Worm (Caenorhabditis elegans): ENCODE data around the gene his-63.

The his-63 gene

DNA sequence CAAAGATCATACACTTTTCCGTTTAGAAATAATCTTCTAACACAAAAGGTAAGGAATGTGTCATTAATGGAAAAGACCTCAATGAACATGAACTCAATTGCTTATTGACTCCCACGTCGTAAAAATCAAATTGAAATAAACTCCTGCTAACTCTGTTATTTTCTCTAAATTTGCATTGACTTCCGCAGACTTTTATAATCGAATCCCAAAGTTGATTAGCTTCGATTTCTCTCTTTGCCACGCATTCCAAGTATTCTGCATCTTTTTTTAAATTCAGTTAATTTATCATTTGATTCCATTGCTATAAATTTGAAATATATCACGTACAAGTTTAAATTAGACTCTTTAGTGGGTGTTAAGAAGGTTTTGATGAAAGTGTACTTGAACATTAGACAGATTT lies 18.0 kb downstream of the his-63 start:
- TF ChIP-seq fos-1 (tag; optimal IDR thresholded peaks at IDR 0.05): no peak
- peak; percentile 9 for TF ChIP-seq nhr-11 (tag; optimal IDR thresholded peaks at IDR 0.05)
- TF ChIP-seq aly-2 (tag; optimal IDR thresholded peaks at IDR 0.05): no peak

DNA sequence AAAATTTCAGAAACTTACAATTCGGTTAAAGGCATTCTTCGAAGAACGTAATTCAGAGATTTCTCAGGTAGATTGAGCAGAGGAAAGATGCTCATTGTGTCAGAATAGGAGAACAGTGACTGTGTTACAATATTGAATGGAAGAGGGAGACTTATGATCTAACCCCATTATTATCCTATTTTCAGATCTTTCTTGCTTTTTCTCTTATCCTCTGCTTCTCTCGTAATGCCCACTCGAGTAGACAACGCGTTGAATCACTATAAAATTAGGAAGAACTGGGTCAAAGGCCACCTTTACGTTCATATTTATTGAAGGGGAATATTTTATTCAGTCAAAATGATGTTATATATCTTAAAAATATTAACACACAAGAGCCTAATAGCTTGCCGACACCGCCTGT lies 27.4 kb downstream of the his-63 start, which contains the start of gene fbxb-76:
Gene fbxb-76 (minus strand): TSS at position 101 of the 400 bp plus-strand sequence.
- TF ChIP-seq ceh-28 (tag; optimal IDR thresholded peaks at IDR 0.05) (no peak), R02D3.7 (tag; optimal IDR thresholded peaks at IDR 0.05) (no peak), egl-5 (tag; optimal IDR thresholded peaks at IDR 0.05) (no peak), eor-1 (tag; optimal IDR thresholded peaks at IDR 0.05) (no peak), lin-15B (tag; optimal IDR thresholded peaks at IDR 0.05) (no peak), fos-1 (tag; optimal IDR thresholded peaks at IDR 0.05) (no peak), nhr-11 (tag; optimal IDR thresholded peaks at IDR 0.05) (no peak), daf-12 (tag; optimal IDR thresholded peaks at IDR 0.05) (no peak), aly-2 (tag; optimal IDR thresholded peaks at IDR 0.05) (no peak), ceh-16 (tag; optimal IDR thresholded peaks at IDR 0.05) (no peak), unc-62 (GFP tag; optimal IDR thresholded peaks at IDR 0.05) (no peak), lin-39 (tag; optimal IDR thresholded peaks at IDR 0.05) (no peak), pqm-1 (tag; optimal IDR thresholded peaks at IDR 0.05) (no peak), pha-4 (tag; optimal IDR thresholded peaks at IDR 0.05) (no peak), ZK546.5 (tag; optimal IDR thresholded peaks at IDR 0.05) (no peak), nhr-237 (tag; optimal IDR thresholded peaks at IDR 0.05) (no peak)

DNA sequence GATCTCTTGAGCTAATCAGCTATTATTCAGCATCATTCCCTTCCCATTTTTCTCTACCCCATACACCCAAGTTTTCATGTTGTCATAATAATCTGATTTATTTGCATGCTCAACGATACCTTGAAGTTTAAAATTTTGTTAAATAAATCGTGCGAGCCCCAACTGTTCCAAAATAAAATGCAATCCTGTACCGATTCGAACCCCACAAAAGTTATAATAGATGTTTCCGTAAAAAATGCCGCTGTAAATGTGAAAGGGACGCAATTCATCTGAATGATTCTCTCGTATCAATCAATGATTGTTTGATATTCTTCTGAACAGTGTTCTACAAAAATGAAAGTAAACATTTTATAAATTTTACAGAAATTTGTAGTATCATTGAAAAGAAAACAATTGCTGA lies 29.2 kb downstream of the his-63 start:
- TF ChIP-seq nhr-23 (tag; optimal IDR thresholded peaks at IDR 0.05): no peak
- TF ChIP-seq ceh-28 (tag; optimal IDR thresholded peaks at IDR 0.05): no peak
- TF ChIP-seq lin-15B (tag; optimal IDR thresholded peaks at IDR 0.05): no peak
- TF ChIP-seq elt-1 (tag; optimal IDR thresholded peaks at IDR 0.05): no peak
- TF ChIP-seq R02D3.7 (tag; optimal IDR thresholded peaks at IDR 0.05): no peak

DNA sequence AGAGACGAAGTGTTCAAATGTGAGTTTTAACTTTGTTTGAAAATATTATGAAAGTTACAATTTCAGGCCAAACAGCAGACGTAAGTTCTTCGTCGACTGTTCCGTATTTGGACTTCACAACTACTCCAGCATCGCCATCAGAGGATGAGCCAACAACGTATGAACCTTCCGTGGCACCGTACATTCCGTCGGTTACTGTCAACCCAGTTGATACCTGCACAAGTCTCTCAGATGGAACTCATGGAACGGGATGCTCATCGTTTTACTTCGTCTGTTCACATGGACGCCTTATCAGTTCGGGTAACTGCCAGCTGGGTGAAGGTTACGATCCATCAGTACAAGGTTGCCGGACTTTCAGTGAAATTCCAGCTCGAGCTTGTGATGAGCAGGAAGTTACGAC lies 30.9 kb downstream of the his-63 start:
- TF ChIP-seq nhr-67 (tag; optimal IDR thresholded peaks at IDR 0.05) (no peak), mdl-1 (tag; optimal IDR thresholded peaks at IDR 0.05) (no peak), fkh-10 (GFP tag; optimal IDR thresholded peaks at IDR 0.05) (no peak), nhr-77 (tag; optimal IDR thresholded peaks at IDR 0.05) (no peak), fkh-2 (tag; optimal IDR thresholded peaks at IDR 0.05) (no peak), R02D3.7 (tag; optimal IDR thresholded peaks at IDR 0.05) (no peak), nhr-12 (tag; optimal IDR thresholded peaks at IDR 0.05) (no peak), elt-1 (tag; optimal IDR thresholded peaks at IDR 0.05) (no peak), aly-2 (tag; optimal IDR thresholded peaks at IDR 0.05) (no peak), ceh-82 (tag; optimal IDR thresholded peaks at IDR 0.05) (no peak), mml-1 (tag; optimal IDR thresholded peaks at IDR 0.05) (no peak), ceh-16 (tag; optimal IDR thresholded peaks at IDR 0.05) (no peak), nhr-76 (tag; optimal IDR thresholded peaks at IDR 0.05) (no peak), nfya-1 (tag; optimal IDR thresholded peaks at IDR 0.05; ENCODE audit: insufficient read depth) (no peak), elt-3 (tag; optimal IDR thresholded peaks at IDR 0.05) (no peak), fos-1 (tag; optimal IDR thresholded peaks at IDR 0.05) (no peak), tbx-2 (tag; optimal IDR thresholded peaks at IDR 0.05) (no peak), ZK546.5 (tag; optimal IDR thresholded peaks at IDR 0.05) (no peak)

DNA sequence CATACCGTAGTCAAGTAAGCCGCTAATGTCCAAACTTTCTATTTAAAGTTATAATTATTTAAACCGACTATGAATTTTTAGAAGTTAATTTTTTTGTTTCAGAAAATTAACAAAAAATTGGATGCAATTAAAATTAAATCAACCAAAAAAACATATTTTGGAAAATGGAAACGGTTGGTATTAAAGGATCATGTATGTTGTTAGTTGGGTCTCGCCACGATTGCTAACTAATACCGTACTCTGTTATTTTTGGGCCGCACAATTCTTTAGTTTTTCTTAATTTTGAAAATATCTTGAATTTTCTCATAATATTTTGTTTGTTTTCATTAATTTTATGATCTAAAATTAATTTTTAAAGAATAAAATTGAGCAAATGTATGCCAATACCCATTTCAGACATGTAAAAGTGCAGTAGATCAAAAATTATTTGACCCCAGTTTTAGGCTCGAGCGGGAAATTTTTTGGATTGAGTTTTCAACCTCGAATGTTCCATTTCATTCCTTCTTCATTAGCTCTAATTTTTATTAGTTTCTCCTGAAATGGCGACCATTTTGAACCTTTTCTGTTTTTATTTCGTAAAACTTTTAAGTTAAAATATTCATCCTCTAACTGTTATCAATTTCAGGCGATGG lies 34.2 kb downstream of the his-63 start, which contains the start of gene cbd-1:
Gene cbd-1 (plus strand): TSS at position 626 of the 632 bp plus-strand sequence.
- TF ChIP-seq zag-1 (tag; optimal IDR thresholded peaks at IDR 0.05) (no peak), mdl-1 (tag; optimal IDR thresholded peaks at IDR 0.05) (no peak), ceh-82 (tag; optimal IDR thresholded peaks at IDR 0.05) (no peak), R02D3.7 (tag; optimal IDR thresholded peaks at IDR 0.05) (no peak), ztf-4 (tag; optimal IDR thresholded peaks at IDR 0.05) (no peak)

DNA sequence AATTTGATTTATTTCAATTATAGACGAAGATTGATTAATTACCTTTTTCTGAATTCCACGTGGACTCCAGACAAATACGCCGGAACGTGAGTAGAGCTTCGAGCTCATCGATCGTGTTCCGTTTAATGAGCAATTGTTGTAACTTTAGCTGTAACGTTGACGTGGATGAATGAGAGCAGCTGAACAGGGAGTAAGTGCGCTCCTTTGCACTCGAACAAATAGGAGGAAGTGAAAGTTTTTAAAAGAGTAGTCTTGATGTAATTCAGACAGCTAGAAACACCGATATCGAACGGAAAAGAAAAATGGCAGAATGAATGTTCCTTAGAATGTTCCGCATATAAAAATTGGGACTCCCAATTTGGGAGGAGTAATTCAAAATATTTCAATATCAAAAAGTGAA lies 35.0 kb downstream of the his-63 start, which contains the start of gene sec-31:
Gene sec-31 (minus strand): TSS at position 148 of the 400 bp plus-strand sequence.
- TF ChIP-seq nhr-25 (tag; optimal IDR thresholded peaks at IDR 0.05): peak; percentile 37
- TF ChIP-seq skn-1 (tag; optimal IDR thresholded peaks at IDR 0.05): no peak
- peak; percentile 6 for TF ChIP-seq nhr-23 (tag; optimal IDR thresholded peaks at IDR 0.05)
- TF ChIP-seq lin-15B (tag; optimal IDR thresholded peaks at IDR 0.05): peak; percentile 46
- TF ChIP-seq lin-39 (tag; optimal IDR thresholded peaks at IDR 0.05): no peak

Measured in whole organism, L3 larva.